Worm (Caenorhabditis elegans) whole organism, young adult: Measurements from ENCODE around the gene rack-1.

Experiments used
- B0336.3 ChIP-seq: fragments of 200-800 bp; sonication (Bioruptor generic); IDR thresholded peaks from 2 replicates; pipeline ENCODE4 v1.3.6; 2022; ENCODE audit warnings: missing genetic modification characterization, missing compliant biosample characterization
- F10E7.11 ChIP-seq: sonication (generic microtip); optimal IDR thresholded peaks from 2 replicates; lab custom pipeline; 2017; ENCODE audit warnings: mild to moderate bottlenecking, missing genetic modification characterization, moderate library complexity, missing compliant biosample characterization
- F23B12.7 ChIP-seq: sonication (generic microtip); optimal IDR thresholded peaks from 2 replicates; lab custom pipeline; 2017; ENCODE audit warnings: missing genetic modification characterization, mild to moderate bottlenecking, missing compliant biosample characterization, antibody characterized with exemption, moderate library complexity; ENCODE audit not compliant: insufficient read depth
- F52B5.7 ChIP-seq: sonication (generic microtip); optimal IDR thresholded peaks from 2 replicates; lab custom pipeline; 2016; ENCODE audit warnings: mild to moderate bottlenecking, missing genetic modification characterization, missing compliant biosample characterization
- K11D2.4 ChIP-seq: fragments of 200-800 bp; sonication (Bioruptor generic); IDR thresholded peaks from 2 replicates; pipeline ENCODE4 v1.3.6; 2022; ENCODE audit warnings: missing genetic modification reagents, missing genetic modification characterization, missing compliant biosample characterization
- K12H6.12 ChIP-seq: fragments of 200-800 bp; sonication (Bioruptor generic); optimal IDR thresholded peaks from 2 replicates; lab custom pipeline; 2018; ENCODE audit warnings: mild to moderate bottlenecking, missing genetic modification characterization, missing compliant biosample characterization
- T07F8.4 ChIP-seq: sonication (generic microtip); optimal IDR thresholded peaks from 2 replicates; lab custom pipeline; 2016; ENCODE audit warnings: mild to moderate bottlenecking, missing genetic modification characterization, moderate library complexity, missing compliant biosample characterization
- Y67H2A.10 ChIP-seq: fragments of 200-800 bp; sonication (Bioruptor generic); conservative IDR thresholded peaks from 2 replicates; pipeline ENCODE4 v1.3.6; 2022; ENCODE audit warnings: missing genetic modification reagents, missing genetic modification characterization, missing compliant biosample characterization
- Y79H2A.3 ChIP-seq: fragments of 200-800 bp; sonication (Bioruptor generic); conservative IDR thresholded peaks from 2 replicates; pipeline ENCODE4 v1.3.6; 2022; ENCODE audit warnings: missing genetic modification reagents, missing genetic modification characterization, missing compliant biosample characterization
- ZK185.1 ChIP-seq: sonication (generic microtip); optimal IDR thresholded peaks from 2 replicates; lab custom pipeline; 2016; ENCODE audit warnings: mild to moderate bottlenecking, missing genetic modification characterization, missing compliant biosample characterization; ENCODE audit not compliant: poor library complexity, severe bottlenecking
- akir-1 ChIP-seq: fragments of 200-800 bp; sonication (Bioruptor generic); optimal IDR thresholded peaks from 2 replicates; lab custom pipeline; 2018; ENCODE audit warnings: mild to moderate bottlenecking, missing genetic modification characterization, moderate library complexity, missing compliant biosample characterization
- athp-1 ChIP-seq: sonication (generic microtip); optimal IDR thresholded peaks from 2 replicates; lab custom pipeline; 2017; ENCODE audit warnings: mild to moderate bottlenecking, missing genetic modification characterization, missing compliant biosample characterization
- attf-5 ChIP-seq: fragments of 200-800 bp; sonication (Bioruptor generic); optimal IDR thresholded peaks from 2 replicates; lab custom pipeline; 2018; ENCODE audit warnings: mild to moderate bottlenecking, missing genetic modification characterization, missing compliant biosample characterization
- bed-1 ChIP-seq: fragments of 200-800 bp; sonication (Bioruptor generic); IDR thresholded peaks from 2 replicates; pipeline ENCODE4 v1.3.6; 2022; ENCODE audit warnings: missing genetic modification reagents, missing genetic modification characterization, missing compliant biosample characterization
- cebp-1 ChIP-seq, 2 experiments: fragments of 200-800 bp in 1 of 2; sonication (Bioruptor generic) in 1 of 2; sonication (generic microtip) in 1 of 2; IDR thresholded peaks in 1 of 2; optimal IDR thresholded peaks in 1 of 2; 2 replicates each; pipeline versions ENCODE4 v1.3.6 to Lab custom; 2017 to 2022; ENCODE audit warnings: missing compliant biosample characterization in 2 of 2, missing genetic modification characterization in 2 of 2, mild to moderate bottlenecking in 1 of 2, missing genetic modification reagents in 1 of 2, moderate library complexity in 1 of 2
- ceh-58 ChIP-seq: fragments of 200-800 bp; sonication (Bioruptor generic); IDR thresholded peaks from 2 replicates; pipeline ENCODE4 v1.3.6; 2022; ENCODE audit warnings: missing genetic modification characterization, missing compliant biosample characterization
- ceh-79 ChIP-seq: sonication (generic microtip); optimal IDR thresholded peaks from 2 replicates; lab custom pipeline; 2017; ENCODE audit warnings: mild to moderate bottlenecking, missing genetic modification characterization, missing compliant biosample characterization
- dpff-1 ChIP-seq: sonication (generic microtip); optimal IDR thresholded peaks from 2 replicates; lab custom pipeline; 2017; ENCODE audit warnings: mild to moderate bottlenecking, missing genetic modification characterization, missing compliant biosample characterization
- efl-1 ChIP-seq: fragments of 150-350 bp; optimal IDR thresholded peaks from 2 replicates; lab custom pipeline; 2014; ENCODE audit warnings: missing biosample characterization, missing genetic modification reagents, missing genetic modification characterization
- egl-18 ChIP-seq: fragments of 200-800 bp; sonication (Bioruptor generic); IDR thresholded peaks from 2 replicates; pipeline ENCODE4 v1.3.6; 2022; ENCODE audit warnings: missing genetic modification reagents, missing genetic modification characterization, missing compliant biosample characterization
- egl-44 ChIP-seq: fragments of 200-800 bp; sonication (Bioruptor generic); IDR thresholded peaks from 2 replicates; pipeline ENCODE4 v1.3.6; 2022; ENCODE audit warnings: missing genetic modification reagents, missing genetic modification characterization, missing compliant biosample characterization
- egrh-3 ChIP-seq: fragments of 200-800 bp; sonication (Bioruptor generic); IDR thresholded peaks from 2 replicates; pipeline ENCODE4 v1.3.6; 2022; ENCODE audit warnings: missing genetic modification reagents, missing genetic modification characterization, missing compliant biosample characterization
- ets-4 ChIP-seq: fragments of 200-800 bp; sonication (Bioruptor generic); optimal IDR thresholded peaks from 2 replicates; lab custom pipeline; 2018; ENCODE audit warnings: mild to moderate bottlenecking, missing genetic modification characterization, missing compliant biosample characterization
- fkh-3 ChIP-seq: sonication (generic microtip); optimal IDR thresholded peaks from 2 replicates; lab custom pipeline; 2016; ENCODE audit warnings: mild to moderate bottlenecking, missing genetic modification characterization, missing compliant biosample characterization
- gei-17 ChIP-seq: fragments of 200-800 bp; sonication (Bioruptor generic); optimal IDR thresholded peaks from 2 replicates; lab custom pipeline; 2018; ENCODE audit warnings: mild to moderate bottlenecking, missing genetic modification characterization, missing compliant biosample characterization
- him-1 ChIP-seq: sonication (generic microtip); optimal IDR thresholded peaks from 2 replicates; lab custom pipeline; 2016; ENCODE audit warnings: missing genotype, missing genetic modification reagents, missing genetic modification characterization, missing compliant biosample characterization
- hlh-26 ChIP-seq: fragments of 200-800 bp; sonication (Bioruptor generic); conservative IDR thresholded peaks from 2 replicates; pipeline ENCODE4 v1.3.6; 2022; ENCODE audit warnings: missing genetic modification reagents, missing genetic modification characterization, missing compliant biosample characterization
- lag-1 ChIP-seq: fragments of 200-800 bp; sonication (Bioruptor generic); IDR thresholded peaks from 2 replicates; pipeline ENCODE4 v1.3.6; 2022; ENCODE audit warnings: missing genetic modification reagents, missing genetic modification characterization, missing compliant biosample characterization
- let-526 ChIP-seq: fragments of 200-800 bp; sonication (Bioruptor generic); IDR thresholded peaks from 2 replicates; pipeline ENCODE4 v1.3.6; 2022; ENCODE audit warnings: missing genetic modification reagents, missing genetic modification characterization, missing compliant biosample characterization
- let-607 ChIP-seq, 2 experiments: fragments of 200-800 bp in 1 of 2; sonication (Bioruptor generic) in 1 of 2; sonication (generic microtip) in 1 of 2; optimal IDR thresholded peaks; 2 replicates each; lab custom pipeline; 2016 to 2018; ENCODE audit warnings: mild to moderate bottlenecking in 2 of 2, missing compliant biosample characterization in 2 of 2, missing genetic modification characterization in 2 of 2, moderate library complexity in 2 of 2, missing genotype in 1 of 2
- lir-1 ChIP-seq: fragments of 200-800 bp; sonication (Bioruptor generic); conservative IDR thresholded peaks from 2 replicates; pipeline ENCODE4 v1.3.6; 2022; ENCODE audit warnings: missing genetic modification reagents, missing genetic modification characterization, missing compliant biosample characterization
- lsy-27 ChIP-seq: sonication (generic microtip); optimal IDR thresholded peaks from 2 replicates; lab custom pipeline; 2017; ENCODE audit warnings: missing genetic modification characterization, mild to moderate bottlenecking, missing compliant biosample characterization, antibody characterized with exemption, missing genotype, borderline replicate concordance; ENCODE audit not compliant: insufficient read depth
- mcd-1 ChIP-seq: fragments of 200-800 bp; sonication (Bioruptor generic); IDR thresholded peaks from 2 replicates; pipeline ENCODE4 v1.3.6; 2022; ENCODE audit warnings: missing genetic modification reagents, missing genetic modification characterization, missing compliant biosample characterization
- mel-28 ChIP-seq: sonication (generic microtip); optimal IDR thresholded peaks from 2 replicates; lab custom pipeline; 2016; ENCODE audit warnings: borderline replicate concordance, mild to moderate bottlenecking, missing genetic modification characterization, missing compliant biosample characterization
- mxl-1 ChIP-seq: sonication (generic microtip); optimal IDR thresholded peaks from 2 replicates; lab custom pipeline; 2016; ENCODE audit warnings: missing genetic modification characterization, missing compliant biosample characterization
- nfya-1 ChIP-seq: sonication (generic microtip); optimal IDR thresholded peaks from 2 replicates; lab custom pipeline; 2017; ENCODE audit warnings: antibody characterized with exemption, missing compliant biosample characterization, missing genetic modification characterization, borderline replicate concordance; ENCODE audit not compliant: insufficient read depth
- nhr-179 ChIP-seq: sonication (generic microtip); optimal IDR thresholded peaks from 2 replicates; lab custom pipeline; 2016; ENCODE audit warnings: mild to moderate bottlenecking, missing genetic modification characterization, missing compliant biosample characterization
- rcor-1 ChIP-seq: fragments of 200-800 bp; sonication (Bioruptor generic); IDR thresholded peaks from 2 replicates; pipeline ENCODE4 v1.3.6; 2022; ENCODE audit warnings: missing genetic modification reagents, missing genetic modification characterization, missing compliant biosample characterization
- sea-2 ChIP-seq: fragments of 200-800 bp; sonication (Bioruptor generic); IDR thresholded peaks from 2 replicates; pipeline ENCODE4 v1.3.6; 2022; ENCODE audit warnings: missing genetic modification characterization, missing compliant biosample characterization
- snpc-3.4 ChIP-seq: sonication (generic microtip); optimal IDR thresholded peaks from 2 replicates; lab custom pipeline; 2017; ENCODE audit warnings: missing genetic modification characterization, mild to moderate bottlenecking, missing compliant biosample characterization, antibody characterized with exemption, moderate library complexity, missing genotype, missing genetic modification reagents
- sptf-2 ChIP-seq: fragments of 200-800 bp; sonication (Bioruptor generic); optimal IDR thresholded peaks from 2 replicates; lab custom pipeline; 2018; ENCODE audit warnings: mild to moderate bottlenecking, missing genetic modification characterization, missing compliant biosample characterization
- tlf-1 ChIP-seq: fragments of 200-800 bp; sonication (Bioruptor generic); optimal IDR thresholded peaks from 2 replicates; lab custom pipeline; 2018; ENCODE audit warnings: mild to moderate bottlenecking, missing genetic modification characterization, missing compliant biosample characterization
- xnd-1 ChIP-seq: sonication (generic microtip); optimal IDR thresholded peaks from 2 replicates; lab custom pipeline; 2016; ENCODE audit warnings: missing genotype, missing genetic modification reagents, missing genetic modification characterization, missing compliant biosample characterization
- zim-3 ChIP-seq: sonication (generic microtip); optimal IDR thresholded peaks from 2 replicates; lab custom pipeline; 2017; ENCODE audit warnings: mild to moderate bottlenecking, missing genetic modification characterization, moderate library complexity, missing compliant biosample characterization
- ztf-18 ChIP-seq: sonication (generic microtip); optimal IDR thresholded peaks from 2 replicates; lab custom pipeline; 2016; ENCODE audit warnings: missing genotype, mild to moderate bottlenecking, missing genetic modification characterization, missing compliant biosample characterization
- ztf-22 ChIP-seq: fragments of 200-800 bp; sonication (Bioruptor generic); optimal IDR thresholded peaks from 2 replicates; lab custom pipeline; 2018; ENCODE audit warnings: mild to moderate bottlenecking, missing genetic modification characterization, moderate library complexity, missing compliant biosample characterization
- ztf-3 ChIP-seq: fragments of 200-800 bp; sonication (Bioruptor generic); optimal IDR thresholded peaks from 2 replicates; lab custom pipeline; 2018; ENCODE audit warnings: mild to moderate bottlenecking, missing genetic modification characterization, missing compliant biosample characterization
- ztf-6 ChIP-seq: fragments of 200-800 bp; sonication (Bioruptor generic); IDR thresholded peaks from 2 replicates; pipeline ENCODE4 v1.3.6; 2022; ENCODE audit warnings: missing genetic modification reagents, missing genetic modification characterization, missing compliant biosample characterization

rack-1 gene

DNA sequence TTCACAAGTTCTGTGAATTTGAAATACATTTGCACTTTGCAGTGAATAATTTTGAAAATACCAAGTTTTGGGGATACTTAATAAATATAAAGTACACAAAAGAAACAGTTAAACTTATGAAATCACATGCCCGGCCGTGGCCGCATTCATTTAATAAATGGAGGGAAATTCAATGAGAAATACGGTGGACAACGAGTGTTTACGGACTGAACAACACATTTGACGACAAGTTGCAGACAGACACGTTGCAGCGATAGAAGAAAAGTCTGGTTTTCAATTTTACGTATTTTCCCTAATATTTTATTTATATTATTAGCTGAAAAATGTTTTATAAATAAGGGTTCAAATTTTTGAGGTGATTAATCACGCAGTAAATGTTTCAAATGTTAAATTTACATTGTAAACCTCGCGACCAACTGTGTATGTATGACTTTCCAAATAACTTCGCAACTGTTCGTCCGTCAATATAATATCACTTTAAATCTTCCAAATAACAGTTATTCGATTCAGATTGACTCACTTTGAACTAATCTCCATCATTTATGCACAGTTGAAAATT is 25.0 kb upstream of the rack-1 start, which contains the start of gene copg-1 (continued):
- peak; percentile 56 for TF ChIP-seq efl-1 (GFP tag; lab: Kevin White, UChicago)
- TF ChIP-seq hlh-26: no peak
- no peak for TF ChIP-seq lsy-27
- TF ChIP-seq lag-1 (GFP tag; lab: Robert Waterston, UW): no peak
- no peak for TF ChIP-seq nhr-179
- TF ChIP-seq mel-28: no peak
- no peak for TF ChIP-seq fkh-3 (tag; lab: Kevin White, UChicago)
- TF ChIP-seq F23B12.7 (tag; lab: Kevin White, UChicago): peak; percentile 25
- no peak for TF ChIP-seq tlf-1 (GFP tag; lab: Kevin White, UChicago)
- TF ChIP-seq K12H6.12 (tag; lab: Kevin White, UChicago): peak; percentile 22
- no peak for TF ChIP-seq xnd-1
- TF ChIP-seq cebp-1 (GFP tag; IDR thresholded peaks at IDR 0.05; lab: Robert Waterston, UW): no peak
- peak; percentile 67 for TF ChIP-seq cebp-1 (tag; optimal IDR thresholded peaks at IDR 0.05; lab: Kevin White, UChicago)
- TF ChIP-seq ztf-18: no peak
- TF ChIP-seq ztf-22: no peak
- no peak for TF ChIP-seq egl-44 (GFP tag; lab: Robert Waterston, UW)
- no peak for TF ChIP-seq bed-1
- TF ChIP-seq sptf-2 (GFP tag; lab: Kevin White, UChicago): no peak
- no peak for TF ChIP-seq K11D2.4 (GFP tag; lab: Robert Waterston, UW)
- TF ChIP-seq let-607 (tag; optimal IDR thresholded peaks at IDR 0.05; lab: Kevin White, UChicago): peak; percentile 67 to 87
- no peak for TF ChIP-seq ceh-58
- TF ChIP-seq lir-1: no peak
- no peak for TF ChIP-seq athp-1 (tag; lab: Kevin White, UChicago)
- no peak for TF ChIP-seq T07F8.4 (tag; lab: Kevin White, UChicago)
- no peak for TF ChIP-seq egrh-3 (GFP tag; lab: Robert Waterston, UW)
- no peak for TF ChIP-seq egl-18 (GFP tag; lab: Robert Waterston, UW)
- no peak for TF ChIP-seq mxl-1 (tag; lab: Kevin White, UChicago)
- TF ChIP-seq him-1 (tag; lab: Kevin White, UChicago): no peak
- no peak for TF ChIP-seq ZK185.1 (tag; lab: Kevin White, UChicago)
- no peak for TF ChIP-seq Y79H2A.3 (GFP tag; lab: Robert Waterston, UW)
- no peak for TF ChIP-seq ceh-79 (tag; lab: Kevin White, UChicago)
- no peak for TF ChIP-seq F52B5.7 (tag; lab: Kevin White, UChicago)
- TF ChIP-seq nfya-1 (tag; lab: Kevin White, UChicago): no peak
- TF ChIP-seq ztf-3 (GFP tag; lab: Kevin White, UChicago): no peak
- no peak for TF ChIP-seq ztf-6 (GFP tag; lab: Robert Waterston, UW)
- no peak for TF ChIP-seq sea-2 (GFP tag; lab: Robert Waterston, UW)
- no peak for TF ChIP-seq Y67H2A.10 (GFP tag; lab: Robert Waterston, UW)
- TF ChIP-seq dpff-1: no peak
- TF ChIP-seq ets-4 (GFP tag; lab: Kevin White, UChicago): no peak
- TF ChIP-seq attf-5 (GFP tag; lab: Kevin White, UChicago): peak; percentile 18
- TF ChIP-seq akir-1 (GFP tag; lab: Kevin White, UChicago): no peak
- TF ChIP-seq F10E7.11 (tag; lab: Kevin White, UChicago): no peak
- TF ChIP-seq mcd-1 (GFP tag; lab: Robert Waterston, UW): no peak
- no peak for TF ChIP-seq let-526 (GFP tag; lab: Robert Waterston, UW)
- no peak for TF ChIP-seq zim-3
- no peak for TF ChIP-seq B0336.3 (GFP tag; lab: Robert Waterston, UW)
- no peak for TF ChIP-seq rcor-1 (GFP tag; lab: Robert Waterston, UW)
- no peak for TF ChIP-seq gei-17 (GFP tag; lab: Kevin White, UChicago)
- TF ChIP-seq snpc-3.4: no peak
